Worm (Caenorhabditis elegans): ENCODE measurements around the gene Y48E1C.1.

Gene Y48E1C.1

ce11 chrII:13460592-13461395, 46.0 kb downstream of the Y48E1C.1 start, which contains the start of gene pqn-27 (continued):
- TF ChIP-seq snpc-1.3 (tag; optimal IDR thresholded peaks at IDR 0.05; ENCODE audit: insufficient read depth) (no peak), ztf-18 (tag; optimal IDR thresholded peaks at IDR 0.05) (no peak), hsf-1 (GFP tag; IDR thresholded peaks at IDR 0.05) (no peak), attf-5 (GFP tag; optimal IDR thresholded peaks at IDR 0.05) (peak; percentile 44), nhr-27 (tag; optimal IDR thresholded peaks at IDR 0.05) (no peak), gei-17 (GFP tag; optimal IDR thresholded peaks at IDR 0.05) (peak; percentile 40), egl-44 (GFP tag; IDR thresholded peaks at IDR 0.05) (no peak), nfya-1 (tag; optimal IDR thresholded peaks at IDR 0.05; ENCODE audit: borderline replicate concordance, insufficient read depth) (no peak), F10E7.11 (tag; optimal IDR thresholded peaks at IDR 0.05) (peak; percentile 16), sptf-2 (GFP tag; optimal IDR thresholded peaks at IDR 0.05) (no peak), cebp-1 (GFP tag; IDR thresholded peaks at IDR 0.05) (no peak), cebp-1 (tag; optimal IDR thresholded peaks at IDR 0.05) (peak; percentile 50), dpff-1 (tag; optimal IDR thresholded peaks at IDR 0.05) (no peak), F55B11.4 (tag; optimal IDR thresholded peaks at IDR 0.05; ENCODE audit: borderline replicate concordance, insufficient read depth) (no peak), lin-26 (GFP tag; IDR thresholded peaks at IDR 0.05) (no peak), dox-1 (GFP tag; IDR thresholded peaks at IDR 0.05) (peak; percentile 46), B0035.1 (tag; optimal IDR thresholded peaks at IDR 0.05) (peak; percentile 32), lin-54 (GFP tag; optimal IDR thresholded peaks at IDR 0.05) (peak; percentile 16), lag-1 (GFP tag; IDR thresholded peaks at IDR 0.05) (no peak), athp-1 (tag; optimal IDR thresholded peaks at IDR 0.05) (peak; percentile 39), mes-4 (tag; optimal IDR thresholded peaks at IDR 0.05) (no peak), atf-7 (tag; optimal IDR thresholded peaks at IDR 0.05) (peak; percentile 81), ztf-28 (GFP tag; IDR thresholded peaks at IDR 0.05) (no peak), F49E8.2 (tag; optimal IDR thresholded peaks at IDR 0.05; ENCODE audit: insufficient read depth) (no peak), egrh-3 (GFP tag; IDR thresholded peaks at IDR 0.05) (no peak), ceh-40 (GFP tag; IDR thresholded peaks at IDR 0.05) (no peak), sdz-38 (tag; optimal IDR thresholded peaks at IDR 0.05) (no peak), lin-35 (GFP tag; optimal IDR thresholded peaks at IDR 0.05) (peak in 1 of 3 experiments; percentile 54), K12H6.12 (tag; optimal IDR thresholded peaks at IDR 0.05) (peak; percentile 71), B0019.2 (GFP tag; conservative IDR thresholded peaks at IDR 0.05) (no peak), die-1 (tag; optimal IDR thresholded peaks at IDR 0.05) (no peak), ceh-27 (GFP tag; optimal IDR thresholded peaks at IDR 0.05) (no peak), rec-8 (tag; optimal IDR thresholded peaks at IDR 0.05) (no peak), ztf-6 (GFP tag; IDR thresholded peaks at IDR 0.05) (no peak), nhr-80 (tag; optimal IDR thresholded peaks at IDR 0.05) (peak; percentile 36), Y95B8A.8 (GFP tag; IDR thresholded peaks at IDR 0.05) (peak; percentile 66; the same call in 1 of the 2 replicates), sea-2 (GFP tag; IDR thresholded peaks at IDR 0.05) (no peak), ceh-100 (GFP tag; IDR thresholded peaks at IDR 0.05) (no peak), madf-10 (tag; optimal IDR thresholded peaks at IDR 0.05) (no peak), bed-1 (GFP tag; IDR thresholded peaks at IDR 0.05) (no peak), Y67H2A.10 (GFP tag; conservative IDR thresholded peaks at IDR 0.05) (no peak), lsy-27 (tag; optimal IDR thresholded peaks at IDR 0.05; ENCODE audit: borderline replicate concordance, insufficient read depth) (no peak), aptf-3 (GFP tag; IDR thresholded peaks at IDR 0.05) (no peak), tbx-9 (tag; optimal IDR thresholded peaks at IDR 0.05; ENCODE audit: borderline replicate concordance) (no peak), lsl-1 (GFP tag; optimal IDR thresholded peaks at IDR 0.05) (peak; percentile 11), ccch-3 (GFP tag; optimal IDR thresholded peaks at IDR 0.05) (no peak), C06A6.2 (GFP tag; conservative IDR thresholded peaks at IDR 0.05) (peak; percentile 55; the same call in 1 of the 2 replicates)
